Fruit fly (Drosophila melanogaster) whole organism, adult: ENCODE data around the gene Amun.

Experiments used
- CG12768 ChIP-seq: fragments of 200-800 bp; sonication (Bioruptor generic); optimal IDR thresholded peaks from 2 replicates; lab custom pipeline; 2017; ENCODE audit warnings: missing biosample characterization, missing genetic modification characterization, mild to moderate bottlenecking, moderate library complexity, missing genetic modification reagents
- CG1620 ChIP-seq: fragments of 200-800 bp; sonication (Bioruptor generic); optimal IDR thresholded peaks from 2 replicates; lab custom pipeline; 2016; ENCODE audit warnings: missing biosample characterization, missing genetic modification characterization
- CG5204 ChIP-seq: fragments of 200-800 bp; sonication (Bioruptor generic); optimal IDR thresholded peaks from 2 replicates; lab custom pipeline; 2016; ENCODE audit warnings: missing biosample characterization, missing genetic modification characterization
- Clk ChIP-seq: fragments of 200-800 bp; sonication (Bioruptor generic); optimal IDR thresholded peaks from 2 replicates; lab custom pipeline; 2017; ENCODE audit warnings: missing biosample characterization, missing genetic modification characterization
- bab1 ChIP-seq: fragments of 200-800 bp; sonication (Bioruptor generic); optimal IDR thresholded peaks from 3 replicates; lab custom pipeline; 2019; ENCODE audit warnings: missing biosample characterization, mild to moderate bottlenecking, missing genetic modification characterization, moderate library complexity
- toe ChIP-seq: fragments of 200-800 bp; sonication (Bioruptor generic); optimal IDR thresholded peaks from 2 replicates; lab custom pipeline; 2016; ENCODE audit warnings: missing biosample characterization, missing genetic modification characterization

dm6 chrX:11687666-11688492 lies 27.5 kb downstream of the Amun start:
- no peak for TF ChIP-seq toe (GFP tag; lab: Kevin White, UChicago)
- no peak for TF ChIP-seq CG5204
- TF ChIP-seq CG12768 (GFP tag; lab: Kevin White, UChicago) = no peak
- TF ChIP-seq CG1620 (GFP tag; lab: Kevin White, UChicago) = no peak
- TF ChIP-seq bab1 (GFP tag; lab: Kevin White, UChicago) = no peak
- TF ChIP-seq Clk (GFP tag; lab: Kevin White, UChicago) = no peak
